Fruit fly (Drosophila melanogaster) whole organism, adult: Measurements from ENCODE around the gene CG32551.
A peak's percentile ranks its signal among the peaks of the same experiment; 100 is the strongest.

Source experiments
- CG12768 ChIP-seq: fragments of 200-800 bp; sonication (Bioruptor generic); optimal IDR thresholded peaks from 2 replicates; lab custom pipeline; 2017; ENCODE audit warnings: missing biosample characterization, missing genetic modification characterization, mild to moderate bottlenecking, moderate library complexity, missing genetic modification reagents
- CG14711 ChIP-seq: fragments of 200-800 bp; sonication (Bioruptor generic); optimal IDR thresholded peaks from 2 replicates; lab custom pipeline; 2018; ENCODE audit warnings: missing biosample characterization, mild to moderate bottlenecking, missing genetic modification characterization, moderate library complexity
- CG1620 ChIP-seq: fragments of 200-800 bp; sonication (Bioruptor generic); optimal IDR thresholded peaks from 2 replicates; lab custom pipeline; 2016; ENCODE audit warnings: missing biosample characterization, missing genetic modification characterization
- CG7045 ChIP-seq: fragments of 200-800 bp; sonication (Bioruptor generic); optimal IDR thresholded peaks from 2 replicates; lab custom pipeline; 2017; ENCODE audit warnings: missing biosample characterization, mild to moderate bottlenecking, missing genetic modification characterization
- CG7101 ChIP-seq: fragments of 200-800 bp; sonication (Bioruptor generic); optimal IDR thresholded peaks from 2 replicates; lab custom pipeline; 2018; ENCODE audit warnings: missing biosample characterization, mild to moderate bottlenecking, missing genetic modification characterization, moderate library complexity
- Crg-1 ChIP-seq: fragments of 200-800 bp; sonication (Bioruptor generic); optimal IDR thresholded peaks from 2 replicates; lab custom pipeline; 2016; ENCODE audit warnings: missing biosample characterization, missing genetic modification characterization
- Hr96 ChIP-seq: fragments of 200-800 bp; sonication (Bioruptor generic); optimal IDR thresholded peaks from 2 replicates; lab custom pipeline; 2016; ENCODE audit warnings: missing biosample characterization, missing genetic modification characterization
- cic ChIP-seq: fragments of 200-800 bp; sonication (Bioruptor generic); optimal IDR thresholded peaks from 2 replicates; lab custom pipeline; 2017; ENCODE audit warnings: missing biosample characterization, mild to moderate bottlenecking, missing genetic modification characterization, moderate library complexity
- kay ChIP-seq: fragments of 200-800 bp; sonication (Bioruptor generic); peaks from one replicate; lab custom pipeline; 2016; ENCODE audit warnings: missing biosample characterization, missing genetic modification characterization, borderline replicate concordance
- ovo ChIP-seq: fragments of 200-800 bp; sonication (Bioruptor generic); optimal IDR thresholded peaks from 2 replicates; lab custom pipeline; 2016; ENCODE audit warnings: missing biosample characterization, missing genetic modification characterization
- pad ChIP-seq: fragments of 200-800 bp; sonication (Bioruptor generic); optimal IDR thresholded peaks from 3 replicates; lab custom pipeline; 2017; ENCODE audit warnings: missing biosample characterization, missing genetic modification characterization, mild to moderate bottlenecking, moderate library complexity, missing genetic modification reagents
- tj ChIP-seq: fragments of 200-800 bp; sonication (Bioruptor generic); optimal IDR thresholded peaks from 3 replicates; lab custom pipeline; 2017; ENCODE audit warnings: missing biosample characterization, mild to moderate bottlenecking, missing genetic modification characterization, moderate library complexity

dm6 chrX:18407394-18407721 is 31.3 kb upstream of the CG32551 start:
- no peak for TF ChIP-seq CG1620 (GFP tag; lab: Kevin White, UChicago)
- TF ChIP-seq cic: no peak
- peak; percentile 76 for TF ChIP-seq CG14711 (tag; lab: Kevin White, UChicago)
- TF ChIP-seq Hr96 (GFP tag; lab: Kevin White, UChicago): peak; percentile 30
- no peak for TF ChIP-seq tj (GFP tag; lab: Kevin White, UChicago)
- TF ChIP-seq pad (GFP tag; lab: Kevin White, UChicago): peak; percentile 19
- TF ChIP-seq CG7045 (GFP tag; lab: Kevin White, UChicago): no peak
- no peak for TF ChIP-seq CG12768 (GFP tag; lab: Kevin White, UChicago)
- TF ChIP-seq CG7101 (tag; lab: Kevin White, UChicago): peak; percentile 59
- TF ChIP-seq kay (GFP tag; lab: Kevin White, UChicago): no peak
- no peak for TF ChIP-seq Crg-1 (GFP tag; lab: Kevin White, UChicago)
- no peak for TF ChIP-seq ovo (GFP tag; lab: Kevin White, UChicago)
